Worm (Caenorhabditis elegans): ENCODE measurements around the gene cid-1.
A peak's percentile ranks its signal among the peaks of the same experiment; 100 is the strongest.

The cid-1 gene

DNA sequence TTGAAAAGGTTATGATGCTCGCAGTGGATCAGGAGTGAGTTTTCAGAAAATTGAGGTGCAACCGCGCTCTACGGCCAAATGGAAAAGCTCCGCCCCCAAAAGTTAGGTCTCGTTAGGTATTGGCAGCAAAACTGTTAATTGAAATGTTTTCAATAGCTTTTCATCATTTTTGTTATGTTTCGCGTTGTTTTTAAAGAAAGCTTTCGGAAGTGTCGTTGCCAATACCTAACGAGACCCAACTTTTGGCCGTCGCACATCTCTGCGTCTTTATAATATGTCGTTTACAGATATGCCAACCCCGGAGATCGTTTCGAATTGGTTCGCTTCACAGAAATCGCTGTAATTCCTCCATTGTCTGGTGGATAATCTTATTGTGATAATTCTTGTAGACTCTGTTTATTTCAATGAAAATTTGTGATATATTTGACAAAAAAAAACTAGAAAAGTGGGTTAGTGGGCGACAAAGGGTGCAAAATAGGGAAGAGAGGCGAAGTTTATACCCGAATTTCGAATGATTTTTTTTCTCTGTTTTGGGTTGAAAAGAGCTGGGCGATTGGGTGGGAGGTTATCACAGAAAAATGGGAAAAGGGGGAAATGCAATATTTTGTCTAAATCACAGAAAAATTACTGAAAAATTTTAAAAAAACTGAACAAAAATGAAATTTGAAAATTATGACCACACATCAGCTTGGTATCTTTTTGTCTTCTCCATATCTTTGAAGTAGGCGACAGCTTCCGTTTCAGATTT lies 22.8 kb downstream of the cid-1 start (continued):
- TF ChIP-seq hlh-30 (tag; optimal IDR thresholded peaks at IDR 0.05; ENCODE audit: insufficient read depth) (no peak), nhr-237 (tag; optimal IDR thresholded peaks at IDR 0.05) (no peak), nhr-48 (tag; optimal IDR thresholded peaks at IDR 0.05) (peak; percentile 61), lin-1 (GFP tag; IDR thresholded peaks at IDR 0.05) (no peak; the same call in 1 of the 2 replicates), unc-39 (tag; optimal IDR thresholded peaks at IDR 0.05) (no peak), cey-2 (tag; optimal IDR thresholded peaks at IDR 0.05; ENCODE audit: borderline replicate concordance, insufficient read depth) (no peak), spr-3 (GFP tag; optimal IDR thresholded peaks at IDR 0.05) (no peak), attf-4 (tag; optimal IDR thresholded peaks at IDR 0.05) (no peak), dmd-9 (GFP tag; IDR thresholded peaks at IDR 0.05) (no peak), pha-4 (GFP tag; IDR thresholded peaks at IDR 0.05) (no peak; the same call in none of the 2 replicates), pha-4 (tag; optimal IDR thresholded peaks at IDR 0.05) (no peak), ZK546.5 (tag; optimal IDR thresholded peaks at IDR 0.05) (no peak), lin-38 (GFP tag; IDR thresholded peaks at IDR 0.05) (peak; percentile 80), Y75B8A.6 (GFP tag; IDR thresholded peaks at IDR 0.05) (no peak; the same call in 1 of the 2 replicates), snpc-1.2 (GFP tag; IDR thresholded peaks at IDR 0.05) (no peak), daf-8 (GFP tag; IDR thresholded peaks at IDR 0.05) (no peak), rbr-2 (tag; optimal IDR thresholded peaks at IDR 0.05) (peak; percentile 14), ama-1 (optimal IDR thresholded peaks at IDR 0.05) (peak; percentile 55), lir-3 (tag; optimal IDR thresholded peaks at IDR 0.05) (no peak), saeg-2 (GFP tag; IDR thresholded peaks at IDR 0.05) (no peak), zfp-3 (GFP tag; conservative IDR thresholded peaks at IDR 0.05) (peak; percentile 90), dmd-6 (GFP tag; IDR thresholded peaks at IDR 0.05) (peak; percentile 57), ztf-11 (tag; optimal IDR thresholded peaks at IDR 0.05) (no peak), zip-11 (GFP tag; IDR thresholded peaks at IDR 0.05) (no peak), pqm-1 (tag; optimal IDR thresholded peaks at IDR 0.05) (no peak), vab-7 (GFP tag; IDR thresholded peaks at IDR 0.05) (no peak), lin-29 (GFP tag; IDR thresholded peaks at IDR 0.05) (no peak), fkh-10 (GFP tag; optimal IDR thresholded peaks at IDR 0.05) (no peak), daf-12 (tag; optimal IDR thresholded peaks at IDR 0.05) (no peak), aha-1 (tag) (peak; percentile 97), ceh-28 (tag; optimal IDR thresholded peaks at IDR 0.05) (no peak), Y48G9A.11 (GFP tag; IDR thresholded peaks at IDR 0.05) (0 out of 2 replicates have a peak, but pooled peaks have one; percentile 30), egl-43 (GFP tag; IDR thresholded peaks at IDR 0.05) (0 out of 2 replicates have a peak, but pooled peaks have one; percentile 7), zfp-2 (tag; optimal IDR thresholded peaks at IDR 0.05) (no peak), F26F4.8 (GFP tag; conservative IDR thresholded peaks at IDR 0.05) (no peak), daf-19 (GFP tag; conservative IDR thresholded peaks at IDR 0.05) (0 out of 2 replicates have a peak, but pooled peaks have one; percentile 25), skn-1 (tag; optimal IDR thresholded peaks at IDR 0.05) (no peak), snpc-4 (tag; optimal IDR thresholded peaks at IDR 0.05) (no peak), fos-1 (tag; optimal IDR thresholded peaks at IDR 0.05) (no peak), nhr-102 (tag; optimal IDR thresholded peaks at IDR 0.05) (peak; percentile 83), lsy-2 (tag; optimal IDR thresholded peaks at IDR 0.05) (no peak), nhr-10 (tag; optimal IDR thresholded peaks at IDR 0.05) (no peak), lin-13 (GFP tag; optimal IDR thresholded peaks at IDR 0.05) (peak; percentile 54), mes-2 (tag; optimal IDR thresholded peaks at IDR 0.05; ENCODE audit: poor library complexity, severe bottlenecking) (no peak), Y5F2A.4 (GFP tag; optimal IDR thresholded peaks at IDR 0.05) (no peak), unc-130 (GFP tag; optimal IDR thresholded peaks at IDR 0.05) (no peak), hmg-1.1 (GFP tag; IDR thresholded peaks at IDR 0.05) (peak; percentile 29; the same call in 1 of the 2 replicates), nhr-76 (tag; optimal IDR thresholded peaks at IDR 0.05) (no peak), madf-5 (GFP tag; IDR thresholded peaks at IDR 0.05) (no peak), lin-15B (tag; optimal IDR thresholded peaks at IDR 0.05) (no peak), nhr-41 (GFP tag; IDR thresholded peaks at IDR 0.05) (no peak)
